Worm (Caenorhabditis elegans) whole organism, L1 larva: ENCODE measurements around the gene F54E7.9.
A peak's percentile ranks its signal among the peaks of the same experiment; 100 is the strongest.

Experiments used
- C34B4.2 ChIP-seq: sonication (generic microtip); optimal IDR thresholded peaks from 2 replicates; lab custom pipeline; 2017; ENCODE audit warnings: mild to moderate bottlenecking, missing genetic modification characterization, missing compliant biosample characterization
- alr-1 ChIP-seq: fragments of 200-800 bp; sonication (Bioruptor generic); optimal IDR thresholded peaks from 2 replicates; lab custom pipeline; 2018; ENCODE audit warnings: borderline replicate concordance, mild to moderate bottlenecking, missing genetic modification characterization, missing compliant biosample characterization
- ama-1 ChIP-seq: fragments of 150-350 bp; optimal IDR thresholded peaks from 2 replicates; lab custom pipeline; 2014
- ceh-63 ChIP-seq: fragments of 200-800 bp; sonication (Bioruptor generic); optimal IDR thresholded peaks from 2 replicates; lab custom pipeline; 2018; ENCODE audit warnings: mild to moderate bottlenecking, missing genetic modification characterization, missing compliant biosample characterization
- ceh-8 ChIP-seq: fragments of 200-800 bp; sonication (Bioruptor generic); optimal IDR thresholded peaks from 2 replicates; lab custom pipeline; 2018; ENCODE audit warnings: mild to moderate bottlenecking, missing genetic modification characterization, moderate library complexity, missing compliant biosample characterization
- ceh-82 ChIP-seq, 3 experiments: fragments of 150-350 bp in 1 of 3; sonication (generic microtip) in 2 of 3; optimal IDR thresholded peaks; 2 replicates each; lab custom pipeline; 2014 to 2017; ENCODE audit warnings: missing biosample characterization in 3 of 3, missing genetic modification characterization in 3 of 3
- dpl-1 ChIP-seq, 3 experiments: fragments of 150-350 bp in 2 of 3; sonication (generic microtip) in 1 of 3; optimal IDR thresholded peaks; 2 replicates each; lab custom pipeline; 2014 to 2017; ENCODE audit warnings: missing biosample characterization in 3 of 3, missing genetic modification characterization in 3 of 3, missing genetic modification reagents in 3 of 3
- dsc-1 ChIP-seq: sonication (generic microtip); optimal IDR thresholded peaks from 2 replicates; lab custom pipeline; 2016; ENCODE audit warnings: mild to moderate bottlenecking, missing genetic modification characterization, missing compliant biosample characterization
- efl-1 ChIP-seq, 4 experiments: fragments of 150-350 bp; optimal IDR thresholded peaks in 3 of 4; peaks in 1 of 4; 1 replicate in 1 of 4; 2 replicates in 3 of 4; lab custom pipeline; 2014; ENCODE audit warnings: missing biosample characterization in 2 of 4, missing genetic modification characterization in 2 of 4, missing genetic modification reagents in 2 of 4
- efl-3 ChIP-seq: fragments of 200-800 bp; sonication (Bioruptor generic); optimal IDR thresholded peaks from 2 replicates; lab custom pipeline; 2018; ENCODE audit warnings: mild to moderate bottlenecking, missing genetic modification characterization, missing compliant biosample characterization
- egl-13 ChIP-seq: sonication (generic microtip); optimal IDR thresholded peaks from 2 replicates; lab custom pipeline; 2016; ENCODE audit warnings: missing genotype, missing genetic modification reagents, missing genetic modification characterization, missing compliant biosample characterization
- egl-27 ChIP-seq, 2 experiments: fragments of 150-350 bp in 1 of 2; sonication (generic microtip); optimal IDR thresholded peaks; 3 replicates each; lab custom pipeline; 2017 to 2018; ENCODE audit warnings: missing biosample characterization in 2 of 2, missing genetic modification characterization in 2 of 2, missing genetic modification reagents in 2 of 2
- elt-2 ChIP-seq: sonication (generic microtip); optimal IDR thresholded peaks from 2 replicates; lab custom pipeline; 2016; ENCODE audit warnings: missing genetic modification characterization, mild to moderate bottlenecking, inconsistent platforms, missing compliant biosample characterization, missing genetic modification reagents
- ets-5 ChIP-seq: fragments of 200-800 bp; sonication (Bioruptor generic); IDR thresholded peaks from 2 replicates; pipeline ENCODE4 v1.3.6; 2022; ENCODE audit warnings: missing genetic modification characterization, missing compliant biosample characterization
- fkh-10 ChIP-seq: sonication (generic microtip); optimal IDR thresholded peaks from 2 replicates; lab custom pipeline; 2017; ENCODE audit warnings: missing biosample characterization, missing genetic modification reagents, missing genetic modification characterization
- fkh-4 ChIP-seq: sonication (generic microtip); optimal IDR thresholded peaks from 2 replicates; lab custom pipeline; 2016; ENCODE audit warnings: missing compliant biosample characterization, missing genetic modification characterization, borderline replicate concordance
- fkh-8 ChIP-seq: sonication (generic microtip); optimal IDR thresholded peaks from 2 replicates; lab custom pipeline; 2016; ENCODE audit warnings: mild to moderate bottlenecking, missing genetic modification characterization, missing compliant biosample characterization
- fos-1 ChIP-seq: fragments of 150-350 bp; optimal IDR thresholded peaks from 2 replicates; lab custom pipeline; 2014; ENCODE audit warnings: missing biosample characterization, missing genetic modification characterization
- grh-1 ChIP-seq: fragments of 200-800 bp; sonication (Bioruptor generic); IDR thresholded peaks from 2 replicates; pipeline ENCODE4 v1.3.6; 2022; ENCODE audit warnings: missing genetic modification reagents, missing genetic modification characterization, missing compliant biosample characterization
- hlh-4 ChIP-seq: sonication (generic microtip); optimal IDR thresholded peaks from 2 replicates; lab custom pipeline; 2016; ENCODE audit warnings: mild to moderate bottlenecking, missing genetic modification characterization, missing compliant biosample characterization
- isw-1 ChIP-seq: fragments of 200-800 bp; sonication (Bioruptor generic); IDR thresholded peaks from 2 replicates; pipeline ENCODE4 v1.3.6; 2022; ENCODE audit warnings: missing genetic modification characterization, missing compliant biosample characterization
- jun-1 ChIP-seq: fragments of 150-350 bp; optimal IDR thresholded peaks from 2 replicates; lab custom pipeline; 2014; ENCODE audit warnings: missing biosample characterization, missing genetic modification reagents, missing genetic modification characterization
- lin-13 ChIP-seq: fragments of 150-350 bp; optimal IDR thresholded peaks from 2 replicates; lab custom pipeline; 2014; ENCODE audit warnings: missing biosample characterization, missing genetic modification reagents, missing genetic modification characterization
- lin-14 ChIP-seq: fragments of 200-800 bp; sonication (Bioruptor generic); optimal IDR thresholded peaks from 2 replicates; lab custom pipeline; 2018; ENCODE audit warnings: mild to moderate bottlenecking, missing genetic modification characterization, moderate library complexity, missing compliant biosample characterization
- lin-15B ChIP-seq: fragments of 150-350 bp; sonication (generic microtip); optimal IDR thresholded peaks from 3 replicates; lab custom pipeline; 2014; ENCODE audit warnings: missing biosample characterization, missing genetic modification characterization
- lin-35 ChIP-seq, 2 experiments: fragments of 150-350 bp; optimal IDR thresholded peaks; 2 replicates each; lab custom pipeline; 2014; ENCODE audit warnings: missing biosample characterization in 2 of 2, missing genetic modification characterization in 2 of 2, missing genetic modification reagents in 2 of 2
- mab-9 ChIP-seq: fragments of 200-800 bp; sonication (Bioruptor generic); IDR thresholded peaks from 2 replicates; pipeline ENCODE4 v1.3.6; 2022; ENCODE audit warnings: missing genetic modification reagents, missing genetic modification characterization, missing compliant biosample characterization
- mef-2 ChIP-seq: fragments of 150-350 bp; optimal IDR thresholded peaks from 2 replicates; lab custom pipeline; 2014; ENCODE audit warnings: missing biosample characterization, missing genetic modification characterization
- mep-1 ChIP-seq: fragments of 150-350 bp; optimal IDR thresholded peaks from 2 replicates; lab custom pipeline; 2014; ENCODE audit warnings: missing biosample characterization, missing genetic modification characterization
- nhr-11 ChIP-seq: fragments of 150-350 bp; optimal IDR thresholded peaks from 2 replicates; lab custom pipeline; 2014; ENCODE audit warnings: missing biosample characterization, missing genetic modification characterization
- nhr-19 ChIP-seq: fragments of 200-800 bp; sonication (Bioruptor generic); conservative IDR thresholded peaks from 2 replicates; pipeline ENCODE4 v1.3.6; 2022; ENCODE audit warnings: missing genetic modification characterization, missing compliant biosample characterization
- nhr-237 ChIP-seq: fragments of 150-350 bp; optimal IDR thresholded peaks from 2 replicates; lab custom pipeline; 2014; ENCODE audit warnings: missing biosample characterization, missing genetic modification characterization
- nhr-28 ChIP-seq: fragments of 150-350 bp; optimal IDR thresholded peaks from 2 replicates; lab custom pipeline; 2014; ENCODE audit warnings: missing biosample characterization, missing genetic modification characterization
- nhr-71 ChIP-seq: sonication (generic microtip); optimal IDR thresholded peaks from 2 replicates; lab custom pipeline; 2016; ENCODE audit warnings: mild to moderate bottlenecking, missing genetic modification characterization, moderate library complexity, missing compliant biosample characterization
- nhr-76 ChIP-seq: sonication (generic microtip); optimal IDR thresholded peaks from 2 replicates; lab custom pipeline; 2017; ENCODE audit warnings: missing biosample characterization, missing genetic modification characterization
- nhr-84 ChIP-seq: sonication (generic microtip); optimal IDR thresholded peaks from 2 replicates; lab custom pipeline; 2017; ENCODE audit warnings: missing biosample characterization, missing genetic modification characterization
- nhr-85 ChIP-seq: sonication (generic microtip); peaks from one replicate; lab custom pipeline; 2016; ENCODE audit warnings: missing genetic modification characterization, inconsistent platforms, missing compliant biosample characterization
- nhr-90 ChIP-seq: sonication (generic microtip); optimal IDR thresholded peaks from 2 replicates; lab custom pipeline; 2016; ENCODE audit warnings: mild to moderate bottlenecking, missing genetic modification characterization, missing compliant biosample characterization; ENCODE audit not compliant: poor library complexity
- pqm-1 ChIP-seq: sonication (generic microtip); optimal IDR thresholded peaks from 3 replicates; lab custom pipeline; 2017; ENCODE audit warnings: missing biosample characterization, missing genetic modification characterization
- rnt-1 ChIP-seq: sonication (generic microtip); optimal IDR thresholded peaks from 2 replicates; lab custom pipeline; 2016; ENCODE audit warnings: mild to moderate bottlenecking, missing genetic modification characterization, moderate library complexity, missing compliant biosample characterization
- skn-1 ChIP-seq: fragments of 150-350 bp; optimal IDR thresholded peaks from 2 replicates; lab custom pipeline; 2014; ENCODE audit warnings: missing biosample characterization, missing genetic modification characterization
- sptf-1 ChIP-seq: fragments of 150-350 bp; optimal IDR thresholded peaks from 2 replicates; lab custom pipeline; 2014; ENCODE audit warnings: missing biosample characterization, missing genetic modification characterization
- sup-37 ChIP-seq: fragments of 200-800 bp; sonication (Bioruptor generic); optimal IDR thresholded peaks from 2 replicates; lab custom pipeline; 2018; ENCODE audit warnings: mild to moderate bottlenecking, missing genetic modification characterization, missing compliant biosample characterization
- swsn-7 ChIP-seq: sonication (generic microtip); optimal IDR thresholded peaks from 2 replicates; lab custom pipeline; 2016; ENCODE audit warnings: missing genetic modification characterization, missing compliant biosample characterization
- tbx-2 ChIP-seq: sonication (generic microtip); optimal IDR thresholded peaks from 2 replicates; lab custom pipeline; 2016; ENCODE audit warnings: missing genetic modification characterization, missing compliant biosample characterization
- unc-130 ChIP-seq: fragments of 150-350 bp; optimal IDR thresholded peaks from 2 replicates; lab custom pipeline; 2017; ENCODE audit warnings: missing biosample characterization, missing genetic modification characterization, inconsistent platforms
- unc-30 ChIP-seq: sonication (generic microtip); optimal IDR thresholded peaks from 2 replicates; lab custom pipeline; 2017; ENCODE audit warnings: missing biosample characterization, missing genetic modification characterization
- unc-62 ChIP-seq: fragments of 150-350 bp; optimal IDR thresholded peaks from 2 replicates; lab custom pipeline; 2014; ENCODE audit warnings: missing biosample characterization, missing genetic modification reagents, missing genetic modification characterization
- unc-98 ChIP-seq: fragments of 200-800 bp; sonication (Bioruptor generic); IDR thresholded peaks from 2 replicates; pipeline ENCODE4 v1.3.6; 2022; ENCODE audit warnings: missing genetic modification characterization, missing compliant biosample characterization
- vab-15 ChIP-seq: sonication (generic microtip); optimal IDR thresholded peaks from 2 replicates; lab custom pipeline; 2017; ENCODE audit warnings: missing genotype, mild to moderate bottlenecking, missing genetic modification characterization, missing compliant biosample characterization
- xbp-1 ChIP-seq: sonication (generic microtip); optimal IDR thresholded peaks from 2 replicates; lab custom pipeline; 2016; ENCODE audit warnings: missing genetic modification characterization, missing compliant biosample characterization
- ztf-11 ChIP-seq, 2 experiments: sonication (generic microtip); optimal IDR thresholded peaks; 2 replicates each; lab custom pipeline; 2016 to 2017; ENCODE audit warnings: missing genetic modification characterization in 2 of 2, missing biosample characterization in 1 of 2, missing compliant biosample characterization in 1 of 2
- ztf-4 ChIP-seq: fragments of 150-350 bp; optimal IDR thresholded peaks from 2 replicates; lab custom pipeline; 2014; ENCODE audit warnings: missing biosample characterization, missing genetic modification characterization

The F54E7.9 gene

ce11 chrIII:5710676-5711075 lies 33.0 kb upstream of the F54E7.9 start (continued):
- TF ChIP-seq fkh-4 (tag; lab: Kevin White, UChicago): no peak
- TF ChIP-seq mef-2 (tag; lab: Kevin White, UChicago): no peak
- TF ChIP-seq jun-1 (tag; lab: Kevin White, UChicago): no peak
- TF ChIP-seq nhr-28 (tag; lab: Kevin White, UChicago): no peak
- no peak for TF ChIP-seq ama-1 (lab: Kevin White, UChicago)
- TF ChIP-seq ets-5: no peak
- no peak for TF ChIP-seq unc-30 (tag; lab: Kevin White, UChicago)
- no peak for TF ChIP-seq isw-1 (GFP tag; lab: Robert Waterston, UW)
- no peak for TF ChIP-seq C34B4.2
- no peak for TF ChIP-seq lin-15B (tag; lab: Kevin White, UChicago)
- peak; percentile 51 for TF ChIP-seq unc-130 (tag; lab: Kevin White, UChicago)
- no peak for TF ChIP-seq ztf-4 (tag; lab: Kevin White, UChicago)
- no peak for TF ChIP-seq unc-98
- TF ChIP-seq grh-1 (GFP tag; lab: Robert Waterston, UW): no peak; the same call in 1 of the 2 replicates
- TF ChIP-seq ceh-8: no peak
- TF ChIP-seq tbx-2 (tag; lab: Kevin White, UChicago): peak; percentile 29
- TF ChIP-seq sup-37 (GFP tag; lab: Kevin White, UChicago): no peak
- no peak for TF ChIP-seq unc-62 (GFP tag; lab: Kevin White, UChicago)
- TF ChIP-seq nhr-71 (tag; lab: Kevin White, UChicago): peak; percentile 37
- TF ChIP-seq elt-2: peak; percentile 38
- no peak for TF ChIP-seq fos-1
- TF ChIP-seq sptf-1: no peak
- no peak for TF ChIP-seq nhr-76 (tag; lab: Kevin White, UChicago)
- TF ChIP-seq egl-13 (tag; lab: Kevin White, UChicago): no peak
- no peak for TF ChIP-seq skn-1
- TF ChIP-seq hlh-4 (tag; lab: Kevin White, UChicago): no peak
- no peak for TF ChIP-seq nhr-90 (tag; lab: Kevin White, UChicago)
- TF ChIP-seq ceh-82 (tag; optimal IDR thresholded peaks at IDR 0.05; lab: Kevin White, UChicago): peak in 1 of 3 experiments; percentile 2
- TF ChIP-seq mep-1: peak; percentile 33
- TF ChIP-seq nhr-85: peak; percentile 80
- TF ChIP-seq lin-35 (GFP tag; optimal IDR thresholded peaks at IDR 0.05; lab: Kevin White, UChicago): peak; percentile 3 to 49
- TF ChIP-seq fkh-8 (tag; lab: Kevin White, UChicago): no peak
- peak in 1 of 3 experiments; percentile 8 for TF ChIP-seq dpl-1 (GFP tag; optimal IDR thresholded peaks at IDR 0.05; lab: Kevin White, UChicago)
- TF ChIP-seq egl-27 (tag; optimal IDR thresholded peaks at IDR 0.05; lab: Kevin White, UChicago): no peak
- TF ChIP-seq nhr-19 (GFP tag; lab: Robert Waterston, UW): no peak
- TF ChIP-seq pqm-1 (tag; lab: Kevin White, UChicago): no peak
- TF ChIP-seq alr-1: no peak
- TF ChIP-seq mab-9: no peak
- no peak for TF ChIP-seq fkh-10
- TF ChIP-seq vab-15: no peak
- no peak for TF ChIP-seq rnt-1 (tag; lab: Kevin White, UChicago)
- no peak for TF ChIP-seq nhr-84 (tag; lab: Kevin White, UChicago)
- no peak for TF ChIP-seq dsc-1
- peak in 1 of 2 experiments; percentile 24 for TF ChIP-seq efl-1 (optimal IDR thresholded peaks at IDR 0.05; lab: Kevin White, UChicago)
- TF ChIP-seq efl-1 (GFP tag; optimal IDR thresholded peaks at IDR 0.05 in 1 of 2; lab: Kevin White, UChicago): peak in 1 of 2 experiments; percentile 5
- no peak for TF ChIP-seq efl-3 (GFP tag; lab: Kevin White, UChicago)
- TF ChIP-seq swsn-7 (tag; lab: Kevin White, UChicago): no peak
- TF ChIP-seq xbp-1 (tag; lab: Kevin White, UChicago): peak; percentile 30
- no peak for TF ChIP-seq ztf-11 (tag; optimal IDR thresholded peaks at IDR 0.05; lab: Kevin White, UChicago)
- TF ChIP-seq ceh-63 (GFP tag; lab: Kevin White, UChicago): no peak
- TF ChIP-seq nhr-11 (tag; lab: Kevin White, UChicago): no peak
- TF ChIP-seq nhr-237 (tag; lab: Kevin White, UChicago): no peak
- TF ChIP-seq lin-14: peak; percentile 69
- no peak for TF ChIP-seq lin-13 (GFP tag; lab: Kevin White, UChicago)
